Worm (Caenorhabditis elegans) whole organism, mixed stage, embryonic: Measurements from ENCODE around the gene slcr-46.2.

Experiments used
- ceh-43 ChIP-seq: fragments of 200-800 bp; sonication (Bioruptor generic); optimal IDR thresholded peaks from 2 replicates; lab custom pipeline; 2018; ENCODE audit warnings: mild to moderate bottlenecking, missing genetic modification characterization, moderate library complexity, missing compliant biosample characterization
- ces-1 ChIP-seq: fragments of 150-350 bp; optimal IDR thresholded peaks from 2 replicates; lab custom pipeline; 2014; ENCODE audit warnings: missing biosample characterization, missing genetic modification reagents, missing genetic modification characterization
- elt-1 ChIP-seq: sonication (generic microtip); optimal IDR thresholded peaks from 2 replicates; lab custom pipeline; 2017; ENCODE audit warnings: missing genetic modification characterization, mild to moderate bottlenecking, missing compliant biosample characterization, antibody characterized with exemption, moderate library complexity, borderline replicate concordance; ENCODE audit not compliant: insufficient read depth
- elt-3 ChIP-seq: fragments of 150-350 bp; optimal IDR thresholded peaks from 2 replicates; lab custom pipeline; 2014; ENCODE audit warnings: missing biosample characterization, missing genetic modification characterization
- hlh-1 ChIP-seq: fragments of 150-350 bp; optimal IDR thresholded peaks from 2 replicates; lab custom pipeline; 2014; ENCODE audit warnings: missing biosample characterization, missing genetic modification reagents, missing genetic modification characterization
- lin-13 ChIP-seq: fragments of 150-350 bp; optimal IDR thresholded peaks from 2 replicates; lab custom pipeline; 2014; ENCODE audit warnings: missing biosample characterization, missing genetic modification characterization
- lsy-2 ChIP-seq: fragments of 150-350 bp; optimal IDR thresholded peaks from 2 replicates; lab custom pipeline; 2014; ENCODE audit warnings: missing biosample characterization, missing genetic modification characterization
- mls-2 ChIP-seq: sonication (generic microtip); optimal IDR thresholded peaks from 2 replicates; lab custom pipeline; 2016; ENCODE audit warnings: mild to moderate bottlenecking, missing genetic modification characterization, moderate library complexity, missing compliant biosample characterization
- nhr-237 ChIP-seq: fragments of 150-350 bp; optimal IDR thresholded peaks from 2 replicates; lab custom pipeline; 2014; ENCODE audit warnings: missing biosample characterization, missing genetic modification characterization
- nhr-76 ChIP-seq: sonication (generic microtip); optimal IDR thresholded peaks from 2 replicates; lab custom pipeline; 2017; ENCODE audit warnings: missing biosample characterization, missing genetic modification characterization
- pha-4 ChIP-seq: fragments of 150-350 bp; optimal IDR thresholded peaks from 2 replicates; lab custom pipeline; 2018; ENCODE audit warnings: missing biosample characterization, missing genetic modification reagents, missing genetic modification characterization
- unc-39 ChIP-seq: fragments of 150-350 bp; optimal IDR thresholded peaks from 2 replicates; lab custom pipeline; 2014; ENCODE audit warnings: missing biosample characterization, missing genetic modification characterization
- unc-62 ChIP-seq: fragments of 150-350 bp; optimal IDR thresholded peaks from 2 replicates; lab custom pipeline; 2014; ENCODE audit warnings: missing biosample characterization, missing genetic modification reagents, missing genetic modification characterization
- ztf-11 ChIP-seq: fragments of 150-350 bp; optimal IDR thresholded peaks from 2 replicates; lab custom pipeline; 2014; ENCODE audit warnings: missing biosample characterization, missing genetic modification characterization

ce11 chrV:19380968-19381367, 9.0 kb downstream of the slcr-46.2 start, which contains the start of gene srw-84:
- no peak for TF ChIP-seq unc-39 (tag; lab: Kevin White, UChicago)
- no peak for TF ChIP-seq ceh-43 (GFP tag; lab: Kevin White, UChicago)
- TF ChIP-seq nhr-76 (tag; lab: Kevin White, UChicago): no peak
- no peak for TF ChIP-seq lin-13 (tag; lab: Kevin White, UChicago)
- no peak for TF ChIP-seq mls-2 (tag; lab: Kevin White, UChicago)
- no peak for TF ChIP-seq elt-3 (tag; lab: Kevin White, UChicago)
- no peak for TF ChIP-seq ces-1 (GFP tag; lab: Kevin White, UChicago)
- no peak for TF ChIP-seq elt-1 (tag; lab: Kevin White, UChicago)
- TF ChIP-seq ztf-11 (tag; lab: Kevin White, UChicago): no peak
- no peak for TF ChIP-seq pha-4 (tag; lab: Kevin White, UChicago)
- TF ChIP-seq hlh-1 (tag; lab: Kevin White, UChicago): no peak
- no peak for TF ChIP-seq unc-62 (GFP tag; lab: Kevin White, UChicago)
- no peak for TF ChIP-seq nhr-237 (tag; lab: Kevin White, UChicago)
- TF ChIP-seq lsy-2 (tag; lab: Kevin White, UChicago): no peak
